Worm (Caenorhabditis elegans): ENCODE measurements around the gene F32A5.8.

Gene F32A5.8

DNA sequence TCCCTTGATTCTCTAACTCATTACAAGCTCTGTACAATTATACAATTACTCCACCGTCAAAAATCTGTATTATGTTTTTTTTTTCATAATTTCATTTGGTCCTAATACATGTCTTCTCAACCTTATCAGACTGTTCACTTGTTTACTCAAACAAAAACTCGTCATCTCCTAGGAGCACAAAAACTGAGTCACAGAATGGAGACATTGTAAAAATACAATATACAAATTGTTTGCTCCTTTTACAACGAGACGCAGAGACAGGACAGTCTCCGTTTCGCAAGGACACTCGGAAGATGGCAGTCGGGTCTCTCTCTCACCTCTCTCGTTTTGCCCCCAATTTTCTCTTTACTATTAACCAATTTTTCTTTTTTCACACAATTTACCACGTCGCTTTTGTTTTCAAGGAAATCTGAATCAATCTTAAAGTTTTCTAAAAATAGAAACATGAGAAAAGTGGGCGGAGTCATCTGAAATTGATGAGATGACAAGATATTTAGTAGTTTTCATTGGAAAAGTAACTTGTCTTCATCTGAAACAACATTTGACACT lies at the start of gene F32A5.8:
Gene F32A5.8, plus strand, starts transcription at position 499 of the 549 bp plus-strand sequence.
- no peak for TF ChIP-seq nhr-179 (tag; optimal IDR thresholded peaks at IDR 0.05)
- TF ChIP-seq unc-62 (GFP tag; optimal IDR thresholded peaks at IDR 0.05): no peak
- 0 out of 2 replicates have a peak, but pooled peaks have one; percentile 16 for TF ChIP-seq hmg-1.2 (GFP tag; IDR thresholded peaks at IDR 0.05)
- peak; percentile 15 for TF ChIP-seq attf-5 (GFP tag; optimal IDR thresholded peaks at IDR 0.05)
- TF ChIP-seq lin-26 (GFP tag; IDR thresholded peaks at IDR 0.05): no peak
- no peak for TF ChIP-seq ceh-40 (GFP tag; IDR thresholded peaks at IDR 0.05)
- TF ChIP-seq nhr-80 (tag; optimal IDR thresholded peaks at IDR 0.05): peak; percentile 82
- TF ChIP-seq F23B12.7 (tag; optimal IDR thresholded peaks at IDR 0.05; ENCODE audit: insufficient read depth): no peak
- TF ChIP-seq nfyb-1 (GFP tag; IDR thresholded peaks at IDR 0.05): 0 out of 2 replicates have a peak, but pooled peaks have one; percentile 15
- peak; percentile 29; the same call in 1 of the 2 replicates for TF ChIP-seq pbrm-1 (GFP tag; IDR thresholded peaks at IDR 0.05)
- 0 out of 2 replicates have a peak, but pooled peaks have one; percentile 23 for TF ChIP-seq attf-3 (GFP tag; conservative IDR thresholded peaks at IDR 0.05)
- TF ChIP-seq nhr-90 (tag; optimal IDR thresholded peaks at IDR 0.05): no peak
- TF ChIP-seq madf-8 (GFP tag; conservative IDR thresholded peaks at IDR 0.05): no peak
- TF ChIP-seq ztf-18 (tag; optimal IDR thresholded peaks at IDR 0.05): no peak
- no peak for TF ChIP-seq bed-2 (GFP tag; IDR thresholded peaks at IDR 0.05)
- no peak for TF ChIP-seq sptf-2 (GFP tag; optimal IDR thresholded peaks at IDR 0.05)
- TF ChIP-seq tlf-1 (GFP tag; optimal IDR thresholded peaks at IDR 0.05): no peak
- 0 out of 2 replicates have a peak, but pooled peaks have one; percentile 36 for TF ChIP-seq ekl-4 (GFP tag; IDR thresholded peaks at IDR 0.05)

DNA sequence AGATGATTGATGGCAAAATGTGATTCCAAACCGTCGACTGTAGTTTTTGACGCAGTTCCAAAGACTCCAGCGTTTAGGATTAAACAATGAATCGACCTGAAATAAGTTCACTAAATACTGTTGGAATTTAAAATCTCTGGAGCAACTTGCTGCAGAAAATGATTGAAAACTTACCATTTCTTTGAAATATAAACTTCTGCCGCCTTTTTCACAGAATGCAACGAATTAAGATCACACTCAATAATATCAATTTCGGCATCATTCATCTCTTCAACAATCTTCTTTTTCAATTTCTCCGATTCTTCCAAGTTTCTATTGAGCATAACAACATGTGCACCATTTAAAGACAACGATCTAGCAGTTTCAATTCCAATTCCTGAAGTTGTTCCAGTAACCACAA lies 48.3 kb upstream of the F32A5.8 start:
- TF ChIP-seq snpc-3.4 (tag; optimal IDR thresholded peaks at IDR 0.05) (no peak), F39B2.1 (GFP tag; IDR thresholded peaks at IDR 0.05) (no peak), nfya-2 (GFP tag; IDR thresholded peaks at IDR 0.05) (no peak), lag-1 (GFP tag; IDR thresholded peaks at IDR 0.05) (no peak), somi-1 (GFP tag; optimal IDR thresholded peaks at IDR 0.05) (no peak), tlf-1 (GFP tag; optimal IDR thresholded peaks at IDR 0.05) (no peak), cebp-1 (GFP tag; IDR thresholded peaks at IDR 0.05) (no peak), cebp-1 (tag; optimal IDR thresholded peaks at IDR 0.05) (no peak), ztf-18 (tag; optimal IDR thresholded peaks at IDR 0.05) (no peak), nhr-120 (GFP tag; IDR thresholded peaks at IDR 0.05) (no peak), egl-44 (GFP tag; IDR thresholded peaks at IDR 0.05) (no peak), efl-1 (GFP tag; optimal IDR thresholded peaks at IDR 0.05) (no peak), attf-5 (GFP tag; optimal IDR thresholded peaks at IDR 0.05) (no peak)

DNA sequence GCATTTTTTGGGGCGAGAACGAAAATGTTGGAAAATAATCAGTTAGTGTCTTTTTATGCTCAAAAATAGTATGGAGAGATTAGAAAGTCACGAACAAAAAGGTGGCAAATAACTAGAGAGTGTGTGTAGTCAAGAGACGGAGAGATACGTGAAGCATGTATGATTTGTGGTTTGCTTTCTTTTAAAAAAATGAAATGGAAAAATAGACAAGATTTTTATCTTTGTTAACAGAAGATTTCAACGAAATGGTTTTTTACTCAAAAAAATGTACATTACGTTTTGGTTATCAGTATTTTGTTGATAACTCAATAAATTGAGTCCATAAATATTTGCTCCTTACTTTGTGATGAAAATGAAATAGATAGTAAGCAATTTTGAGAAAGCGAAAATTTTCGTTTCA lies 47.7 kb upstream of the F32A5.8 start, which contains the start of gene dhs-7:
Gene dhs-7, minus strand, starts transcription at position 277 of the 400 bp plus-strand sequence.
- TF ChIP-seq nhr-80 (tag; optimal IDR thresholded peaks at IDR 0.05): peak; percentile 25
- TF ChIP-seq nhr-120 (GFP tag; IDR thresholded peaks at IDR 0.05): no peak
- TF ChIP-seq attf-5 (GFP tag; optimal IDR thresholded peaks at IDR 0.05): no peak
- no peak for TF ChIP-seq mel-28 (tag; optimal IDR thresholded peaks at IDR 0.05; ENCODE audit: borderline replicate concordance)
- TF ChIP-seq aptf-3 (GFP tag; IDR thresholded peaks at IDR 0.05): no peak

DNA sequence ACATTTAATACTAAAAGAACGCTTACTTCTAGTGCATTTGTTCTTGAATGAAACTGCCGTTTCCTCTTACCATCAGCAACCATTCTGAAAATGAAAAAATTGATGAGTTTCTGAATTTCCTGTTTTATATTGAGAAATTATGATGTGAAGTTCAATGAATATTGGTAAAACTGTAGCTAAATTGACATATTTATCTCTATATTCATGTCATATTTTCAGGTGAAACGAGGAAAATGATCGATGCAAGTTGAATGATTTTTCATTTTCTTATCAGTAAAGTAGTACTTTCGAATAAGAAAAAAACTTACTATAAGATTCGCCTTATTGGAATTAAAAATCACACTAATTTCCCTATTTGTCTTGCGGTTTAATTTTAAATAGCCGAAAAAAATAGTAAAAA lies 45.7 kb upstream of the F32A5.8 start, which contains the start of gene E04F6.15:
Gene E04F6.15, minus strand, starts transcription at position 101 of the 400 bp plus-strand sequence.
- no peak for TF ChIP-seq cebp-1 (GFP tag; IDR thresholded peaks at IDR 0.05)
- no peak for TF ChIP-seq cebp-1 (tag; optimal IDR thresholded peaks at IDR 0.05)
- no peak for TF ChIP-seq B0019.2 (GFP tag; conservative IDR thresholded peaks at IDR 0.05)
- TF ChIP-seq dpl-1 (GFP tag; optimal IDR thresholded peaks at IDR 0.05): no peak
- TF ChIP-seq Y56A3A.18 (GFP tag; IDR thresholded peaks at IDR 0.05): no peak
- no peak for TF ChIP-seq tbp1 (GFP tag; optimal IDR thresholded peaks at IDR 0.05)
- TF ChIP-seq zfh-2 (GFP tag; conservative IDR thresholded peaks at IDR 0.05): no peak
- TF ChIP-seq hsf-1 (GFP tag; IDR thresholded peaks at IDR 0.05): no peak
- TF ChIP-seq cebp-2 (GFP tag; IDR thresholded peaks at IDR 0.05): no peak
- no peak for TF ChIP-seq nhr-80 (tag; optimal IDR thresholded peaks at IDR 0.05)
- no peak for TF ChIP-seq ztf-26 (tag; optimal IDR thresholded peaks at IDR 0.05)
- no peak for TF ChIP-seq K12H6.12 (tag; optimal IDR thresholded peaks at IDR 0.05)
- no peak for TF ChIP-seq dox-1 (GFP tag; IDR thresholded peaks at IDR 0.05)
- no peak for TF ChIP-seq madf-3 (GFP tag; IDR thresholded peaks at IDR 0.05)
- no peak for TF ChIP-seq ceh-100 (GFP tag; IDR thresholded peaks at IDR 0.05)
- TF ChIP-seq madf-10 (tag; optimal IDR thresholded peaks at IDR 0.05): no peak
- no peak for TF ChIP-seq mcd-1 (GFP tag; IDR thresholded peaks at IDR 0.05)
- no peak for TF ChIP-seq aptf-2 (GFP tag; conservative IDR thresholded peaks at IDR 0.05)

Measured in whole organism, young adult.